Fruit fly (Drosophila melanogaster) whole organism, embryonic: Measurements from ENCODE around the gene CG15717.
A peak's percentile ranks its signal among the peaks of the same experiment; 100 is the strongest.

Experiments
- ATbp ChIP-seq: fragments of 200-800 bp; sonication (Bioruptor generic); optimal IDR thresholded peaks from 2 replicates; lab custom pipeline; 2017; ENCODE audit warnings: missing biosample characterization, mild to moderate bottlenecking, missing genetic modification characterization, missing genetic modification reagents
- Bteb2 ChIP-seq: fragments of 200-800 bp; sonication (Bioruptor generic); optimal IDR thresholded peaks from 2 replicates; lab custom pipeline; 2016; ENCODE audit warnings: missing biosample characterization, missing genetic modification characterization
- CG10267 ChIP-seq: fragments of 200-800 bp; sonication (Bioruptor generic); optimal IDR thresholded peaks from 2 replicates; lab custom pipeline; 2018; ENCODE audit warnings: missing biosample characterization, mild to moderate bottlenecking, missing genetic modification characterization, moderate library complexity
- CG10654 ChIP-seq: fragments of 200-800 bp; sonication (Bioruptor generic); optimal IDR thresholded peaks from 2 replicates; lab custom pipeline; 2016; ENCODE audit warnings: missing biosample characterization, missing genetic modification characterization
- CG10959 ChIP-seq: fragments of 200-800 bp; sonication (Bioruptor generic); IDR thresholded peaks from 2 replicates; pipeline ENCODE4 v1.3.6; 2022; ENCODE audit warnings: missing biosample characterization, missing genetic modification characterization
- CG12299 ChIP-seq: fragments of 200-800 bp; sonication (Bioruptor generic); optimal IDR thresholded peaks from 2 replicates; lab custom pipeline; 2018; ENCODE audit warnings: missing biosample characterization, mild to moderate bottlenecking, missing genetic modification characterization
- CG12391 ChIP-seq: fragments of 200-800 bp; sonication (Bioruptor generic); optimal IDR thresholded peaks from 3 replicates; lab custom pipeline; 2018; ENCODE audit warnings: missing biosample characterization, mild to moderate bottlenecking, missing genetic modification characterization, moderate library complexity
- CG12659 ChIP-seq: fragments of 200-800 bp; sonication (Bioruptor generic); optimal IDR thresholded peaks from 3 replicates; lab custom pipeline; 2017; ENCODE audit warnings: mild to moderate bottlenecking, missing biosample characterization, missing genetic modification reagents, missing genetic modification characterization
- CG13775 ChIP-seq: fragments of 200-800 bp; sonication (Bioruptor generic); optimal IDR thresholded peaks from 3 replicates; lab custom pipeline; 2017; ENCODE audit warnings: missing biosample characterization, mild to moderate bottlenecking, missing genetic modification characterization
- CG13894 ChIP-seq: fragments of 200-800 bp; sonication (Bioruptor generic); optimal IDR thresholded peaks from 3 replicates; lab custom pipeline; 2018; ENCODE audit warnings: missing biosample characterization, mild to moderate bottlenecking, missing genetic modification characterization, moderate library complexity
- CG15696 ChIP-seq: fragments of 200-800 bp; sonication (Bioruptor generic); optimal IDR thresholded peaks from 2 replicates; lab custom pipeline; 2019; ENCODE audit warnings: missing biosample characterization, mild to moderate bottlenecking, missing genetic modification characterization, moderate library complexity
- CG17385 ChIP-seq: fragments of 200-800 bp; sonication (Bioruptor generic); optimal IDR thresholded peaks from 3 replicates; lab custom pipeline; 2018; ENCODE audit warnings: missing biosample characterization, mild to moderate bottlenecking, missing genetic modification characterization
- CG17612 ChIP-seq: fragments of 200-800 bp; sonication (Bioruptor generic); IDR thresholded peaks from 2 replicates; pipeline ENCODE4 v1.3.6; 2022; ENCODE audit warnings: missing biosample characterization, missing genetic modification characterization
- CG3065 ChIP-seq: fragments of 200-800 bp; sonication (Bioruptor generic); optimal IDR thresholded peaks from 2 replicates; lab custom pipeline; 2016; ENCODE audit warnings: missing biosample characterization, missing genetic modification characterization
- CG3163 ChIP-seq: fragments of 200-800 bp; sonication (Bioruptor generic); optimal IDR thresholded peaks from 3 replicates; lab custom pipeline; 2016; ENCODE audit warnings: missing biosample characterization, missing genetic modification characterization
- CG3281 ChIP-seq: fragments of 200-800 bp; sonication (Bioruptor generic); optimal IDR thresholded peaks from 3 replicates; lab custom pipeline; 2017; ENCODE audit warnings: missing biosample characterization, mild to moderate bottlenecking, missing genetic modification characterization
- CG33213 ChIP-seq: fragments of 200-800 bp; sonication (Bioruptor generic); optimal IDR thresholded peaks from 3 replicates; lab custom pipeline; 2016; ENCODE audit warnings: missing biosample characterization, missing genetic modification characterization
- CG34224 ChIP-seq: fragments of 200-800 bp; sonication (Bioruptor generic); IDR thresholded peaks from 3 replicates; pipeline ENCODE4 v1.3.6; 2022; ENCODE audit warnings: missing biosample characterization, missing genetic modification characterization; ENCODE audit not compliant: partially characterized antibody
- CG3995 ChIP-seq: fragments of 200-800 bp; sonication (Bioruptor generic); optimal IDR thresholded peaks from 3 replicates; lab custom pipeline; 2016; ENCODE audit warnings: missing biosample characterization, missing genetic modification characterization
- CG4854 ChIP-seq: fragments of 200-800 bp; sonication (Bioruptor generic); optimal IDR thresholded peaks from 2 replicates; lab custom pipeline; 2016; ENCODE audit warnings: missing biosample characterization, missing genetic modification characterization, inconsistent platforms
- CG6791 ChIP-seq: fragments of 200-800 bp; sonication (Bioruptor generic); IDR thresholded peaks from 3 replicates; pipeline ENCODE4 v1.3.6; 2022; ENCODE audit warnings: missing biosample characterization, missing genetic modification characterization; ENCODE audit not compliant: partially characterized antibody
- CG7745 ChIP-seq: fragments of 200-800 bp; sonication (Bioruptor generic); optimal IDR thresholded peaks from 2 replicates; lab custom pipeline; 2018; ENCODE audit warnings: missing biosample characterization, mild to moderate bottlenecking, missing genetic modification characterization, moderate library complexity
- CG8765 ChIP-seq: fragments of 200-800 bp; sonication (Bioruptor generic); IDR thresholded peaks from 2 replicates; pipeline ENCODE4 v1.3.6; 2022; ENCODE audit warnings: missing biosample characterization, missing genetic modification characterization
- CTCF ChIP-seq: fragments of 200-800 bp; sonication (Bioruptor generic); optimal IDR thresholded peaks from 2 replicates; lab custom pipeline; 2017; ENCODE audit warnings: missing biosample characterization, mild to moderate bottlenecking, missing genetic modification characterization, moderate library complexity
- Dbx ChIP-seq: fragments of 200-800 bp; sonication (Bioruptor generic); IDR thresholded peaks from 3 replicates; pipeline ENCODE4 v1.3.6; 2022; ENCODE audit warnings: missing biosample characterization, missing genetic modification characterization
- Dref ChIP-seq: fragments of 200-800 bp; sonication (Bioruptor generic); IDR thresholded peaks from 2 replicates; pipeline ENCODE4 v1.3.6; 2022; ENCODE audit warnings: missing biosample characterization, missing genetic modification characterization
- E2f1 ChIP-seq: fragments of 200-800 bp; sonication (Bioruptor generic); IDR thresholded peaks from 2 replicates; pipeline ENCODE4 v1.3.6; 2022; ENCODE audit warnings: missing biosample characterization, missing genetic modification characterization
- Fer1 ChIP-seq: fragments of 200-800 bp; sonication (Bioruptor generic); optimal IDR thresholded peaks from 2 replicates; lab custom pipeline; 2017; ENCODE audit warnings: missing biosample characterization, mild to moderate bottlenecking, missing genetic modification characterization
- HLH3B ChIP-seq: fragments of 200-800 bp; sonication (Bioruptor generic); IDR thresholded peaks from 2 replicates; pipeline ENCODE4 v1.3.6; 2022; ENCODE audit warnings: missing biosample characterization, missing genetic modification characterization
- NC2β ChIP-seq: fragments of 200-800 bp; sonication (Bioruptor generic); optimal IDR thresholded peaks from 2 replicates; lab custom pipeline; 2016; ENCODE audit warnings: missing biosample characterization, missing genetic modification characterization
- Oli ChIP-seq: fragments of 200-800 bp; sonication (Bioruptor generic); optimal IDR thresholded peaks from 2 replicates; lab custom pipeline; 2018; ENCODE audit warnings: missing biosample characterization, mild to moderate bottlenecking, missing genetic modification characterization, moderate library complexity
- Ptx1 ChIP-seq: fragments of 200-800 bp; sonication (Bioruptor generic); IDR thresholded peaks from 2 replicates; pipeline ENCODE4 v1.3.6; 2022; ENCODE audit warnings: missing biosample characterization, missing genetic modification characterization
- Sry-β ChIP-seq: fragments of 200-800 bp; sonication (Bioruptor generic); optimal IDR thresholded peaks from 2 replicates; lab custom pipeline; 2018; ENCODE audit warnings: missing biosample characterization, mild to moderate bottlenecking, missing genetic modification characterization, moderate library complexity
- Tbp ChIP-seq: fragments of >200 bp; optimal IDR thresholded peaks from 2 replicates; lab custom pipeline; 2018; ENCODE audit warnings: missing biosample characterization, missing genetic modification characterization
- br ChIP-seq: fragments of >200 bp; optimal IDR thresholded peaks from 2 replicates; lab custom pipeline; 2017
- chif ChIP-seq, 2 experiments: fragments of 200-800 bp; sonication (Bioruptor generic); optimal IDR thresholded peaks; 3 replicates each; lab custom pipeline; 2016; ENCODE audit warnings: missing biosample characterization in 2 of 2, missing genetic modification characterization in 2 of 2
- corto ChIP-seq: fragments of 200-800 bp; sonication (Bioruptor generic); optimal IDR thresholded peaks from 2 replicates; lab custom pipeline; 2016; ENCODE audit warnings: missing biosample characterization, mild to moderate bottlenecking, missing genetic modification characterization, moderate library complexity
- crp ChIP-seq, 2 experiments: fragments of 200-800 bp; sonication (Bioruptor generic); optimal IDR thresholded peaks; 2 replicates in 1 of 2; 3 replicates in 1 of 2; lab custom pipeline; 2017; ENCODE audit warnings: missing biosample characterization in 2 of 2, missing genetic modification characterization in 2 of 2, mild to moderate bottlenecking in 1 of 2, moderate library complexity in 1 of 2
- dmrt11E ChIP-seq: fragments of 200-800 bp; sonication (Bioruptor generic); optimal IDR thresholded peaks from 3 replicates; lab custom pipeline; 2018; ENCODE audit warnings: missing biosample characterization, mild to moderate bottlenecking, missing genetic modification characterization, moderate library complexity
- ewg ChIP-seq: fragments of 200-800 bp; sonication (Bioruptor generic); optimal IDR thresholded peaks from 3 replicates; lab custom pipeline; 2017; ENCODE audit warnings: mild to moderate bottlenecking, missing biosample characterization, missing genetic modification reagents, missing genetic modification characterization
- gfzf ChIP-seq: fragments of 200-800 bp; sonication (Bioruptor generic); optimal IDR thresholded peaks from 2 replicates; lab custom pipeline; 2016; ENCODE audit warnings: missing biosample characterization, mild to moderate bottlenecking, missing genetic modification characterization, moderate library complexity
- grau ChIP-seq: fragments of 200-800 bp; optimal IDR thresholded peaks from 3 replicates; lab custom pipeline; 2019; ENCODE audit warnings: missing biosample characterization, mild to moderate bottlenecking, missing genetic modification characterization, moderate library complexity
- gsb ChIP-seq: fragments of 200-800 bp; sonication (Bioruptor generic); IDR thresholded peaks from 2 replicates; pipeline ENCODE4 v1.3.6; 2022; ENCODE audit warnings: missing biosample characterization, missing genetic modification characterization
- hb ChIP-seq: fragments of 200-800 bp; sonication (Bioruptor generic); IDR thresholded peaks from 3 replicates; pipeline ENCODE4 v1.3.6; 2022; ENCODE audit warnings: missing biosample characterization, missing genetic modification characterization; ENCODE audit not compliant: partially characterized antibody
- ken ChIP-seq: fragments of 200-800 bp; sonication (Bioruptor generic); IDR thresholded peaks from 3 replicates; pipeline ENCODE4 v1.3.6; 2022; ENCODE audit warnings: missing biosample characterization, missing genetic modification characterization
- nom ChIP-seq: fragments of 200-800 bp; sonication (Bioruptor generic); optimal IDR thresholded peaks from 2 replicates; lab custom pipeline; 2017; ENCODE audit warnings: missing biosample characterization, missing genetic modification characterization, mild to moderate bottlenecking, moderate library complexity, missing genetic modification reagents
- rib ChIP-seq: fragments of 200-800 bp; sonication (Bioruptor generic); IDR thresholded peaks from 2 replicates; pipeline ENCODE4 v1.3.6; 2022; ENCODE audit warnings: missing biosample characterization, missing genetic modification characterization
- tap ChIP-seq: fragments of 200-800 bp; optimal IDR thresholded peaks from 3 replicates; lab custom pipeline; 2019; ENCODE audit warnings: missing biosample characterization, mild to moderate bottlenecking, missing genetic modification characterization, moderate library complexity
- ttk ChIP-seq: fragments of 200-800 bp; sonication (Bioruptor generic); IDR thresholded peaks from 2 replicates; pipeline ENCODE4 v2.1.2; 2022; ENCODE audit warnings: missing biosample characterization, missing genetic modification characterization
- unc-4 ChIP-seq: fragments of 200-800 bp; sonication (Bioruptor generic); IDR thresholded peaks from 2 replicates; pipeline ENCODE4 v1.3.6; 2022; ENCODE audit warnings: missing biosample characterization, missing genetic modification characterization; ENCODE audit not compliant: partially characterized antibody
- wdn ChIP-seq: fragments of 200-800 bp; sonication (Bioruptor generic); IDR thresholded peaks from 2 replicates; pipeline ENCODE4 v1.3.6; 2022; ENCODE audit warnings: missing biosample characterization, missing genetic modification characterization
- yki ChIP-seq: fragments of >200 bp; optimal IDR thresholded peaks from 3 replicates; lab custom pipeline; 2018

Gene CG15717

dm6 chrX:13159481-13159880 lies 30.7 kb downstream of the CG15717 start, which contains the start of the genes Bap60 and CG12096 (continued):
- TF ChIP-seq CG13894 (peak; percentile 63), CG7745 (no peak), grau (tag; lab: Kevin White, UChicago) (peak; percentile 82), Oli (tag; lab: Kevin White, UChicago) (peak; percentile 65), CG12659 (GFP tag; lab: Kevin White, UChicago) (peak; percentile 88), CG10959 (no peak), tap (tag; lab: Kevin White, UChicago) (no peak), br (lab: Kevin White, UChicago) (no peak), Tbp (no peak), CG13775 (GFP tag; lab: Kevin White, UChicago) (peak; percentile 82), ttk (GFP tag; lab: Robert Waterston, UW) (no peak; the same call in 1 of the 2 replicates), ken (GFP tag; lab: Robert Waterston, UW) (no peak), CG12391 (peak; percentile 86), Dbx (peak; percentile 83), CG12299 (peak; percentile 50), Sry-β (peak; percentile 11), CG15696 (tag; lab: Kevin White, UChicago) (peak; percentile 78), HLH3B (no peak), ATbp (no peak), CG10267 (tag; lab: Kevin White, UChicago) (peak; percentile 78), nom (no peak), CG6791 (GFP tag; lab: Robert Waterston, UW) (peak; percentile 81; the same call in 2 of the 3 replicates), CTCF (GFP tag; lab: Kevin White, UChicago) (peak; percentile 32), dmrt11E (peak; percentile 69), CG17612 (no peak), CG3281 (GFP tag; lab: Kevin White, UChicago) (no peak), CG17385 (GFP tag; lab: Kevin White, UChicago) (peak; percentile 61), CG4854 (GFP tag; lab: Kevin White, UChicago) (peak; percentile 56), corto (GFP tag; lab: Kevin White, UChicago) (no peak), Bteb2 (GFP tag; lab: Kevin White, UChicago) (peak; percentile 48), hb (peak; percentile 87), gsb (GFP tag; lab: Robert Waterston, UW) (no peak), CG34224 (GFP tag; lab: Robert Waterston, UW) (peak; percentile 89), unc-4 (peak; percentile 95), CG3065 (GFP tag; lab: Kevin White, UChicago) (peak; percentile 44), yki (lab: Kevin White, UChicago) (no peak), Ptx1 (GFP tag; lab: Robert Waterston, UW) (peak; percentile 76), CG3995 (GFP tag; lab: Kevin White, UChicago) (peak; percentile 94), wdn (GFP tag; lab: Robert Waterston, UW) (0 out of 2 replicates have a peak, but pooled peaks have one; percentile 26), chif (GFP tag; optimal IDR thresholded peaks at IDR 0.05; lab: Kevin White, UChicago) (peak; percentile 62 to 65), E2f1 (GFP tag; lab: Robert Waterston, UW) (peak; percentile 37; the same call in 1 of the 2 replicates), CG3163 (peak; percentile 41), CG10654 (peak; percentile 62), Dref (GFP tag; lab: Robert Waterston, UW) (peak; percentile 66), NC2β (GFP tag; lab: Kevin White, UChicago) (peak; percentile 68), Fer1 (GFP tag; lab: Kevin White, UChicago) (peak; percentile 70), gfzf (GFP tag; lab: Kevin White, UChicago) (peak; percentile 43), rib (GFP tag; lab: Robert Waterston, UW) (no peak), CG33213 (GFP tag; lab: Kevin White, UChicago) (peak; percentile 69), ewg (GFP tag; lab: Kevin White, UChicago) (peak; percentile 45), crp (GFP tag; optimal IDR thresholded peaks at IDR 0.05; lab: Kevin White, UChicago) (peak in 1 of 2 experiments; percentile 45), CG8765 (GFP tag; lab: Robert Waterston, UW) (peak; percentile 70)
